Worm (Caenorhabditis elegans) whole organism, late embryonic: ENCODE data around the gene C30F2.5.

Experiments
- C08G9.2 ChIP-seq: sonication (generic microtip); optimal IDR thresholded peaks from 2 replicates; lab custom pipeline; 2016; ENCODE audit warnings: mild to moderate bottlenecking, missing genetic modification characterization, moderate library complexity, missing compliant biosample characterization
- F13H6.1 ChIP-seq: sonication (generic microtip); optimal IDR thresholded peaks from 2 replicates; lab custom pipeline; 2016; ENCODE audit warnings: missing genetic modification characterization, missing compliant biosample characterization
- K02D7.2 ChIP-seq: sonication (generic microtip); optimal IDR thresholded peaks from 2 replicates; lab custom pipeline; 2017; ENCODE audit warnings: mild to moderate bottlenecking, missing genetic modification characterization, missing compliant biosample characterization
- Y22D7AL.16 ChIP-seq: sonication (generic microtip); optimal IDR thresholded peaks from 2 replicates; lab custom pipeline; 2016; ENCODE audit warnings: missing genetic modification characterization, missing compliant biosample characterization
- ceh-9 ChIP-seq: sonication (generic microtip); optimal IDR thresholded peaks from 2 replicates; lab custom pipeline; 2016; ENCODE audit warnings: mild to moderate bottlenecking, missing genetic modification characterization, inconsistent platforms, missing compliant biosample characterization
- che-1 ChIP-seq: sonication (generic microtip); optimal IDR thresholded peaks from 2 replicates; lab custom pipeline; 2016; ENCODE audit warnings: mild to moderate bottlenecking, missing genetic modification characterization, missing compliant biosample characterization
- fkh-10 ChIP-seq: fragments of 150-350 bp; optimal IDR thresholded peaks from 2 replicates; lab custom pipeline; 2014; ENCODE audit warnings: missing biosample characterization, missing genetic modification reagents, missing genetic modification characterization
- gmeb-2 ChIP-seq: sonication (generic microtip); optimal IDR thresholded peaks from 2 replicates; lab custom pipeline; 2016; ENCODE audit warnings: missing genetic modification characterization, inconsistent platforms, missing compliant biosample characterization
- hlh-30 ChIP-seq: sonication (generic microtip); optimal IDR thresholded peaks from 2 replicates; lab custom pipeline; 2017; ENCODE audit warnings: antibody characterized with exemption, missing genetic modification characterization, missing compliant biosample characterization; ENCODE audit not compliant: insufficient read depth
- lin-11 ChIP-seq: fragments of 200-800 bp; sonication (Bioruptor generic); optimal IDR thresholded peaks from 2 replicates; lab custom pipeline; 2018; ENCODE audit warnings: mild to moderate bottlenecking, missing genetic modification characterization, missing compliant biosample characterization
- nhr-232 ChIP-seq: sonication (generic microtip); optimal IDR thresholded peaks from 2 replicates; lab custom pipeline; 2016; ENCODE audit warnings: missing genetic modification characterization, missing compliant biosample characterization
- odd-2 ChIP-seq: sonication (generic microtip); optimal IDR thresholded peaks from 2 replicates; lab custom pipeline; 2017; ENCODE audit warnings: antibody characterized with exemption, mild to moderate bottlenecking, missing genetic modification characterization, missing compliant biosample characterization
- pag-3 ChIP-seq: sonication (generic microtip); optimal IDR thresholded peaks from 2 replicates; lab custom pipeline; 2016; ENCODE audit warnings: missing compliant biosample characterization, missing genetic modification characterization, borderline replicate concordance
- pha-4 ChIP-seq: fragments of 150-350 bp; optimal IDR thresholded peaks from 2 replicates; lab custom pipeline; 2018; ENCODE audit warnings: missing biosample characterization, missing genetic modification reagents, missing genetic modification characterization
- pqm-1 ChIP-seq: sonication (generic microtip); optimal IDR thresholded peaks from 2 replicates; lab custom pipeline; 2016; ENCODE audit warnings: missing genetic modification characterization, missing compliant biosample characterization
- sox-4 ChIP-seq: sonication (generic microtip); optimal IDR thresholded peaks from 2 replicates; lab custom pipeline; 2017; ENCODE audit warnings: mild to moderate bottlenecking, missing genetic modification characterization, inconsistent platforms, missing compliant biosample characterization
- tbx-2 ChIP-seq: sonication (generic microtip); optimal IDR thresholded peaks from 2 replicates; lab custom pipeline; 2016; ENCODE audit warnings: missing genetic modification characterization, missing compliant biosample characterization
- unc-86 ChIP-seq: sonication (generic microtip); optimal IDR thresholded peaks from 2 replicates; lab custom pipeline; 2016; ENCODE audit warnings: missing genetic modification characterization, missing compliant biosample characterization
- zip-5 ChIP-seq: sonication (generic microtip); optimal IDR thresholded peaks from 2 replicates; lab custom pipeline; 2016; ENCODE audit warnings: missing genetic modification characterization, missing compliant biosample characterization

The C30F2.5 gene

DNA sequence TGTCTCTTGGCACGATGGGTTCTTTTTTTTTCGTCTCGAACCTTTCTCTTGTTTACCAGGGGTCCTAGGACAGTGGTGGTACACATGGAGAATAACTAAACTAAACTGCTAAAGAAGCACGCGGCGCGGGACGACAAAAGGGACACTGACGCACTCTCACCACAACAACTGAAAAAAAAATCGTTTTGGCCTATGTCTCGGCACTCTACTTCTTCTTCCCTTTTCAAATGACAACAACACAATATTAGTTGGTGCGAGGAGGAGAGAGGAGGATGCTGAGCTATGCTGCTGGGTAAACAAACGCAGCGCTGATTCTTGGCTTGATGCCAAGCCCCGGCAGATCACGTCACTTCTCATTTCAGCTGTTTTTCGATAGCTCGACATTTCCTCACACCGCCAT, 50.8 kb downstream of the C30F2.5 start:
- no peak for TF ChIP-seq pha-4 (tag; lab: Kevin White, UChicago)
- no peak for TF ChIP-seq nhr-232 (tag; lab: Kevin White, UChicago)
- TF ChIP-seq odd-2, result no peak
- TF ChIP-seq pag-3 (tag; lab: Kevin White, UChicago), result no peak
- no peak for TF ChIP-seq ceh-9 (tag; lab: Kevin White, UChicago)
- no peak for TF ChIP-seq zip-5 (tag; lab: Kevin White, UChicago)
- no peak for TF ChIP-seq sox-4 (tag; lab: Kevin White, UChicago)
- TF ChIP-seq tbx-2, result no peak
- TF ChIP-seq Y22D7AL.16, result no peak
- TF ChIP-seq che-1 (tag; lab: Kevin White, UChicago), result no peak
- no peak for TF ChIP-seq unc-86 (tag; lab: Kevin White, UChicago)
- no peak for TF ChIP-seq K02D7.2
- TF ChIP-seq C08G9.2, result no peak
- TF ChIP-seq hlh-30 (tag; lab: Kevin White, UChicago), result no peak
- no peak for TF ChIP-seq lin-11 (tag; lab: Kevin White, UChicago)
- TF ChIP-seq pqm-1, result no peak
- TF ChIP-seq fkh-10 (GFP tag; lab: Kevin White, UChicago), result no peak
- TF ChIP-seq F13H6.1 (tag; lab: Kevin White, UChicago), result no peak
- no peak for TF ChIP-seq gmeb-2 (tag; lab: Kevin White, UChicago)
- TF ChIP-seq, all 69 proteins: peak for 0
